Worm (Caenorhabditis elegans) whole organism, L4 larva: ENCODE results near the gene ZC373.2.

Source experiments
- D1046.2 ChIP-seq: fragments of 200-800 bp; sonication (Bioruptor generic); IDR thresholded peaks from 2 replicates; pipeline ENCODE4 v1.3.6; 2022; ENCODE audit warnings: missing genetic modification characterization, missing compliant biosample characterization
- F10B5.3 ChIP-seq: sonication (generic microtip); optimal IDR thresholded peaks from 2 replicates; lab custom pipeline; 2016; ENCODE audit warnings: mild to moderate bottlenecking, missing genetic modification characterization, missing compliant biosample characterization
- T20F7.1 ChIP-seq: fragments of 200-800 bp; sonication (Bioruptor generic); optimal IDR thresholded peaks from 2 replicates; lab custom pipeline; 2018; ENCODE audit warnings: mild to moderate bottlenecking, missing genetic modification characterization, missing compliant biosample characterization
- Y105C5A.15 ChIP-seq: fragments of 200-800 bp; sonication (Bioruptor generic); IDR thresholded peaks from 2 replicates; pipeline ENCODE4 v1.3.6; 2022; ENCODE audit warnings: missing genetic modification characterization, missing compliant biosample characterization
- Y48G9A.11 ChIP-seq: fragments of 200-800 bp; sonication (Bioruptor generic); IDR thresholded peaks from 2 replicates; pipeline ENCODE4 v1.3.6; 2022; ENCODE audit warnings: missing genetic modification reagents, missing genetic modification characterization, missing compliant biosample characterization
- aha-1 ChIP-seq: fragments of 150-350 bp; peaks from one replicate; lab custom pipeline; 2014; ENCODE audit warnings: missing biosample characterization, missing genetic modification characterization
- ceh-82 ChIP-seq: sonication (generic microtip); optimal IDR thresholded peaks from 2 replicates; lab custom pipeline; 2017; ENCODE audit warnings: missing biosample characterization, missing genetic modification characterization
- ces-1 ChIP-seq: fragments of 150-350 bp; sonication (generic microtip); optimal IDR thresholded peaks from 4 replicates; lab custom pipeline; 2014; ENCODE audit warnings: missing biosample characterization, missing genetic modification reagents, missing genetic modification characterization
- daf-16 ChIP-seq, 3 experiments: sonication (generic microtip); optimal IDR thresholded peaks; 2 replicates each; lab custom pipeline; 2016 to 2017; ENCODE audit warnings: missing genetic modification characterization in 3 of 3, missing genetic modification reagents in 3 of 3, mild to moderate bottlenecking in 2 of 3, missing compliant biosample characterization in 2 of 3, missing biosample characterization in 1 of 3, moderate library complexity in 1 of 3
- daf-19 ChIP-seq: fragments of 200-800 bp; sonication (Bioruptor generic); conservative IDR thresholded peaks from 2 replicates; pipeline ENCODE4 v1.3.6; 2022; ENCODE audit warnings: missing genetic modification characterization, missing compliant biosample characterization
- dmd-6 ChIP-seq: fragments of 200-800 bp; sonication (Bioruptor generic); IDR thresholded peaks from 2 replicates; pipeline ENCODE4 v1.3.6; 2022; ENCODE audit warnings: missing genetic modification reagents, missing genetic modification characterization, missing compliant biosample characterization
- dpl-1 ChIP-seq: fragments of 150-350 bp; optimal IDR thresholded peaks from 2 replicates; lab custom pipeline; 2014; ENCODE audit warnings: missing biosample characterization, missing genetic modification reagents, missing genetic modification characterization
- dve-1 ChIP-seq: sonication (generic microtip); optimal IDR thresholded peaks from 2 replicates; lab custom pipeline; 2017; ENCODE audit warnings: antibody characterized with exemption, mild to moderate bottlenecking, missing genetic modification characterization, missing compliant biosample characterization; ENCODE audit not compliant: insufficient read depth
- egl-27 ChIP-seq: sonication (generic microtip); optimal IDR thresholded peaks from 3 replicates; lab custom pipeline; 2017; ENCODE audit warnings: missing biosample characterization, missing genetic modification reagents, missing genetic modification characterization
- fkh-10 ChIP-seq: fragments of 150-350 bp; optimal IDR thresholded peaks from 2 replicates; lab custom pipeline; 2014; ENCODE audit warnings: missing biosample characterization, missing genetic modification reagents, missing genetic modification characterization
- fos-1 ChIP-seq: fragments of 150-350 bp; optimal IDR thresholded peaks from 2 replicates; lab custom pipeline; 2014; ENCODE audit warnings: missing biosample characterization, missing genetic modification characterization
- hif-1 ChIP-seq, 2 experiments: sonication (generic microtip); optimal IDR thresholded peaks; 2 replicates each; lab custom pipeline; 2016 to 2017; ENCODE audit warnings: missing compliant biosample characterization in 2 of 2, missing genetic modification characterization in 2 of 2, missing genetic modification reagents in 2 of 2, missing genotype in 2 of 2, mild to moderate bottlenecking in 1 of 2
- hlh-11 ChIP-seq: fragments of 200-800 bp; sonication (Bioruptor generic); optimal IDR thresholded peaks from 2 replicates; lab custom pipeline; 2018; ENCODE audit warnings: mild to moderate bottlenecking, missing genetic modification characterization, missing compliant biosample characterization
- hlh-30 ChIP-seq: sonication (generic microtip); optimal IDR thresholded peaks from 2 replicates; lab custom pipeline; 2017; ENCODE audit warnings: antibody characterized with exemption, mild to moderate bottlenecking, missing genetic modification characterization, missing compliant biosample characterization; ENCODE audit not compliant: insufficient read depth
- lin-13 ChIP-seq: fragments of 150-350 bp; optimal IDR thresholded peaks from 2 replicates; lab custom pipeline; 2014; ENCODE audit warnings: missing biosample characterization, missing genetic modification reagents, missing genetic modification characterization
- lsy-2 ChIP-seq, 2 experiments: fragments of 150-350 bp in 1 of 2; sonication (generic microtip) in 1 of 2; optimal IDR thresholded peaks; 2 replicates each; lab custom pipeline; 2014 to 2017; ENCODE audit warnings: missing biosample characterization in 2 of 2, missing genetic modification characterization in 2 of 2
- madf-5 ChIP-seq, 2 experiments: fragments of 200-800 bp; sonication (Bioruptor generic); IDR thresholded peaks; 2 replicates each; pipeline ENCODE4 v1.3.6; 2022; ENCODE audit warnings: missing compliant biosample characterization in 2 of 2, missing genetic modification characterization in 2 of 2
- mdl-1 ChIP-seq, 2 experiments: fragments of 150-350 bp in 1 of 2; sonication (generic microtip) in 1 of 2; optimal IDR thresholded peaks; 2 replicates each; lab custom pipeline; 2014 to 2017; ENCODE audit warnings: missing biosample characterization in 2 of 2, missing genetic modification characterization in 2 of 2
- mep-1 ChIP-seq: fragments of 150-350 bp; sonication (generic microtip); optimal IDR thresholded peaks from 3 replicates; lab custom pipeline; 2014; ENCODE audit warnings: missing biosample characterization, missing genetic modification characterization
- mes-2 ChIP-seq: sonication (generic microtip); optimal IDR thresholded peaks from 2 replicates; lab custom pipeline; 2016; ENCODE audit warnings: missing genotype, mild to moderate bottlenecking, missing genetic modification characterization, missing compliant biosample characterization; ENCODE audit not compliant: poor library complexity, severe bottlenecking
- mxl-3 ChIP-seq: fragments of 200-800 bp; sonication (Bioruptor generic); optimal IDR thresholded peaks from 2 replicates; lab custom pipeline; 2018; ENCODE audit warnings: mild to moderate bottlenecking, missing genetic modification characterization, missing compliant biosample characterization
- nhr-10 ChIP-seq: fragments of 150-350 bp; optimal IDR thresholded peaks from 2 replicates; lab custom pipeline; 2014; ENCODE audit warnings: missing biosample characterization, missing genetic modification characterization
- nhr-102 ChIP-seq: sonication (generic microtip); optimal IDR thresholded peaks from 2 replicates; lab custom pipeline; 2016; ENCODE audit warnings: mild to moderate bottlenecking, missing genetic modification characterization, moderate library complexity, missing compliant biosample characterization
- nhr-11 ChIP-seq: fragments of 150-350 bp; optimal IDR thresholded peaks from 2 replicates; lab custom pipeline; 2014; ENCODE audit warnings: missing biosample characterization, missing genetic modification characterization
- nhr-237 ChIP-seq: sonication (generic microtip); optimal IDR thresholded peaks from 2 replicates; lab custom pipeline; 2017; ENCODE audit warnings: missing biosample characterization, missing genetic modification characterization
- nhr-28 ChIP-seq: fragments of 150-350 bp; optimal IDR thresholded peaks from 2 replicates; lab custom pipeline; 2014; ENCODE audit warnings: missing biosample characterization, missing genetic modification characterization
- nhr-48 ChIP-seq: sonication (generic microtip); optimal IDR thresholded peaks from 2 replicates; lab custom pipeline; 2016; ENCODE audit warnings: mild to moderate bottlenecking, missing genetic modification characterization, missing compliant biosample characterization
- nhr-6 ChIP-seq: fragments of 150-350 bp; optimal IDR thresholded peaks from 2 replicates; lab custom pipeline; 2014; ENCODE audit warnings: missing biosample characterization, missing genetic modification characterization
- nhr-76 ChIP-seq: fragments of 150-350 bp; optimal IDR thresholded peaks from 2 replicates; lab custom pipeline; 2014; ENCODE audit warnings: missing biosample characterization, missing genetic modification characterization
- pqm-1 ChIP-seq: sonication (generic microtip); optimal IDR thresholded peaks from 2 replicates; lab custom pipeline; 2017; ENCODE audit warnings: missing biosample characterization, missing genetic modification characterization
- skn-1 ChIP-seq: fragments of 150-350 bp; optimal IDR thresholded peaks from 2 replicates; lab custom pipeline; 2014; ENCODE audit warnings: missing biosample characterization, missing genetic modification characterization
- unc-130 ChIP-seq: sonication (generic microtip); optimal IDR thresholded peaks from 2 replicates; lab custom pipeline; 2016; ENCODE audit warnings: missing genetic modification reagents, missing genetic modification characterization, missing compliant biosample characterization
- vab-7 ChIP-seq: fragments of 200-800 bp; sonication (Bioruptor generic); IDR thresholded peaks from 2 replicates; pipeline ENCODE4 v1.3.6; 2022; ENCODE audit warnings: missing genetic modification reagents, missing genetic modification characterization, missing compliant biosample characterization

ZC373.2 gene

DNA sequence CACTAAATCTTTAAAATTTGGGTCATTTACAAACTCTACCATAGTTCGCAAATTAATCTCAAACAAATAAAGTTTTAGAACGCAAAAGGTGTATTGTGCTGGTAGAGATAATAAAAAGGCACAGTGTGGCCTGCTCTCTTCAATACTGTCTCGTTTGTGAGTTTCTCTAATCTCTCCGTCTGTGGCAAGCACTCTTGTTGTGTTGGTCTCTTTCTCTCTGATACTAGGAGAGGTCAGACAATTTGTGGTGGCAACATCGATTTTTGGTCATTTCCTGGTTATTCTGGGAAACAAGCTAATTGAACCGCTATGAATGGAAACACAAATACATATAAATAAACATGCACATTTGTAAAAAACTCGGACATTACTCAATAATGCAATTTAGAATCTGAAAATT lies 16.0 kb upstream of the ZC373.2 start, which contains the start of gene ZC373.5:
ZC373.5 (minus strand) TSS at position 159 of the 400 bp plus-strand sequence.
- TF ChIP-seq nhr-76 (tag; lab: Kevin White, UChicago) (no peak), dve-1 (tag; lab: Kevin White, UChicago) (peak; percentile 79), dmd-6 (GFP tag; lab: Robert Waterston, UW) (peak; percentile 58), daf-16 (GFP tag; optimal IDR thresholded peaks at IDR 0.05; lab: Kevin White, UChicago) (no peak), daf-16 (tag; optimal IDR thresholded peaks at IDR 0.05; lab: Kevin White, UChicago) (peak; percentile 87), mes-2 (tag; lab: Kevin White, UChicago) (peak; percentile 41), skn-1 (no peak), pqm-1 (peak; percentile 50), hif-1 (tag; optimal IDR thresholded peaks at IDR 0.05; lab: Kevin White, UChicago) (no peak), D1046.2 (GFP tag; lab: Robert Waterston, UW) (no peak), mdl-1 (tag; optimal IDR thresholded peaks at IDR 0.05; lab: Kevin White, UChicago) (peak in 1 of 2 experiments; percentile 11), fkh-10 (GFP tag; lab: Kevin White, UChicago) (no peak), mep-1 (peak; percentile 9), nhr-102 (tag; lab: Kevin White, UChicago) (peak; percentile 1), lsy-2 (tag; optimal IDR thresholded peaks at IDR 0.05; lab: Kevin White, UChicago) (peak in 1 of 2 experiments; percentile 32), nhr-10 (no peak), hlh-11 (tag; lab: Kevin White, UChicago) (peak; percentile 60), hlh-30 (peak; percentile 46), nhr-6 (peak; percentile 29), nhr-28 (tag; lab: Kevin White, UChicago) (peak; percentile 77)

DNA sequence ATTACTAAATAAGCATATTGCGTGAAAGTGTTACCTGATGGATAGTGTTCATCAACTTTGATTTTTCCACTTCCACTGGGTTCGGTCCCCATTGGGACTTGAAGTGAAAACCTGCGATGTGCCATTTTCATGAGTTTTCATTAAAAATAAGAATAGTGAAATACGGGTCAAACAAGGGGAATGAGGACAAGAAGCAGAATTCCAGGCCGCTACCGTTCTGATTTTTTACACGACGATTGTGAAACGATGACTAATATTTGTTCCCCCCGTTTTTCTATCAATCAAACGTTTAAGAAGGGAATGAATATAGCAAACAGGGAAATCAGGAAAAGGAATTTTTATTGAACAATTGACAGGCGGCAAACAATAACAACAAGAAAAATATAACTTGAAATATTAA lies 11.5 kb upstream of the ZC373.2 start, which contains the start of gene mlck-1:
mlck-1 (minus strand) TSS at position 101 of the 400 bp plus-strand sequence.
- no peak for TF ChIP-seq nhr-237 (tag; lab: Kevin White, UChicago)
- no peak for TF ChIP-seq unc-130 (GFP tag; lab: Kevin White, UChicago)
- no peak for TF ChIP-seq nhr-11
- TF ChIP-seq daf-19 (GFP tag; lab: Robert Waterston, UW), result no peak
- no peak for TF ChIP-seq fos-1 (tag; lab: Kevin White, UChicago)

DNA sequence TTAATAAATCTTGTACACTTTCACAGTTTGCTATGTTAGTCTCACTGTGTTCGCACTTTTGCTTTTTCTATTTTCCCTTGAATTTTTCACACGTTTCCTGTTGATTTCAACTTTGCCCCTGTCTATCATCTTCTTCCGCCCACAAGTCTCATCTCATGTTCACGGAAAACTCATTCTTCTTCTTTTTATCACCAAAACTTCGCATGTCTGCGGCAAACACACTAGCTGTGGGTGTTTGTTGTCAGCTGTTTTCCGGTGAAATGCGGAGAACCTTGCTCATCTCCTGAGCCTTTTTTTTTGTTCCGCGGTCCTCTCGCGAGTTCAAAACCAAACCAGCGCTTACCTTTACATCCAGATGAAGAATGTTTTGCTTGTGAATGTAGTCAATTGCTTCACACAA lies 10.2 kb upstream of the ZC373.2 start:
- TF ChIP-seq lin-13 (GFP tag; lab: Kevin White, UChicago), result no peak
- peak; percentile 59 for TF ChIP-seq hlh-11 (tag; lab: Kevin White, UChicago)
- TF ChIP-seq daf-16 (GFP tag; optimal IDR thresholded peaks at IDR 0.05; lab: Kevin White, UChicago), result peak in 1 of 2 experiments; percentile 67
- no peak for TF ChIP-seq daf-16 (tag; optimal IDR thresholded peaks at IDR 0.05; lab: Kevin White, UChicago)

DNA sequence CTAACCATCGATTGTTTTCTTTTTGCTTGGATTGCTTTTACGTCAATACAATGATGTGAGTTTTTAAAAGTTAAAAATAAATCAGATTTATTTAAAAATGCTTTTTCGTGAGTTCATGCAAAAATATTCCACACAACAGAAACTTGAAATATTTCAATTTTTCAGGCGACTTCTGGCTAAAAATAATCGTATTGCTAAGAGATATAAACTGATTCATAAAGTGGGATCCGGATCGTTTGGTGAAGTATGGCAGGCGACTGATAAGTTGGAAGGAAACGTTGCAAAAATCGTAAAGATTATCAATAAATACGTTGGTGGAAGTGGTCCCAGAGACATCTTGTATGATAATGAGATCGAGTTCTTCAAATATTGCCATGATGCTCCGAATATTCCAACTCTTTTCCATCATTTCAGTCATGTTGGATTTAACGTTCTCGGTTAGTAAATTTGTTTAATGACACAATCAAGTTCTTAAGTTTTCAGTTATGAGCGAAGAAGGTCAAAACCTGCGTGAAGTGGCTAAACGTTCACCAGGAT lies 2.3 kb upstream of the ZC373.2 start, which contains the start of gene ZC373.3:
ZC373.3 (plus strand) TSS at position 51 of the 537 bp plus-strand sequence.
- no peak for TF ChIP-seq nhr-28 (tag; lab: Kevin White, UChicago)
- no peak for TF ChIP-seq mdl-1 (tag; optimal IDR thresholded peaks at IDR 0.05; lab: Kevin White, UChicago)
- no peak for TF ChIP-seq hlh-30
- TF ChIP-seq egl-27 (tag; lab: Kevin White, UChicago), result no peak
- TF ChIP-seq ceh-82, result no peak
- TF ChIP-seq aha-1, result peak; percentile 94
- no peak for TF ChIP-seq hif-1 (tag; optimal IDR thresholded peaks at IDR 0.05; lab: Kevin White, UChicago)
- no peak for TF ChIP-seq skn-1

DNA sequence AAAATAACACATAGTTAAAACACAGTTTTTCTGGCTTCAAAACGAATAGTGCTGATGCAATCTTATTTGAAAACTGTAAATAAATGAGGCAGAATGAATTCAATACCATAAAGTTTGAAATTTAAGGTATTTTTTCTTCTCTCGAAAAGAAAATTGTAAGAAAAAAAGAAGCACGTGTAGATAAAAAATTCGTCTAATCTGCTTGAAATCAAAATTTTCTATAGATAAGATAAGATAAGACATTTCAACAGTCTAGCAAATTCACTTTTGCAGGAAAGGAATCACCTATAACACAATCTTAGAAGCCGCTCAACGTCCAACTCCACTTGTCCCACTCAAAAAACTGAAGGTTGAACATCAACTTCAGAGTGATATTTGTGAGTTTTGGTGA lies 3.8 kb downstream of the ZC373.2 start:
- TF ChIP-seq daf-19 (GFP tag; lab: Robert Waterston, UW) (no peak), aha-1 (peak; percentile 13), madf-5 (GFP tag; IDR thresholded peaks at IDR 0.05; lab: Robert Waterston, UW) (no peak), hlh-11 (tag; lab: Kevin White, UChicago) (no peak), dmd-6 (GFP tag; lab: Robert Waterston, UW) (peak; percentile 55), F10B5.3 (tag; lab: Kevin White, UChicago) (no peak), Y48G9A.11 (GFP tag; lab: Robert Waterston, UW) (no peak), mxl-3 (GFP tag; lab: Kevin White, UChicago) (peak; percentile 65), nhr-48 (tag; lab: Kevin White, UChicago) (no peak), mep-1 (no peak), nhr-102 (tag; lab: Kevin White, UChicago) (peak; percentile 2), T20F7.1 (GFP tag; lab: Kevin White, UChicago) (peak; percentile 18), lsy-2 (tag; optimal IDR thresholded peaks at IDR 0.05; lab: Kevin White, UChicago) (peak in 1 of 2 experiments; percentile 16), vab-7 (GFP tag; lab: Robert Waterston, UW) (no peak), dve-1 (tag; lab: Kevin White, UChicago) (peak; percentile 25), Y105C5A.15 (GFP tag; lab: Robert Waterston, UW) (no peak), dpl-1 (no peak), ces-1 (no peak)
